Fruit fly (Drosophila melanogaster) whole organism: ENCODE results near the gene Met75Cb.

ENCODE experiments used
- CG8478 ChIP-seq: fragments of >200 bp; optimal IDR thresholded peaks from 2 replicates; lab custom pipeline; 2018; ENCODE audit warnings: inconsistent platforms
- Dll ChIP-seq: fragments of >200 bp; optimal IDR thresholded peaks from 2 replicates; lab custom pipeline; 2017
- EcR ChIP-seq, 2 experiments: fragments of >200 bp; optimal IDR thresholded peaks; 2 replicates each; lab custom pipeline; 2017; ENCODE audit warnings: missing biosample characterization in 2 of 2, missing genetic modification characterization in 2 of 2, missing genetic modification reagents in 2 of 2
- pan ChIP-seq: fragments of >200 bp; optimal IDR thresholded peaks from 2 replicates; lab custom pipeline; 2017
- psq ChIP-seq: fragments of >200 bp; optimal IDR thresholded peaks from 2 replicates; lab custom pipeline; 2017
- usp ChIP-seq: fragments of >200 bp; optimal IDR thresholded peaks from 2 replicates; lab custom pipeline; 2017; ENCODE audit warnings: missing biosample characterization, missing genetic modification characterization, mixed read lengths

DNA sequence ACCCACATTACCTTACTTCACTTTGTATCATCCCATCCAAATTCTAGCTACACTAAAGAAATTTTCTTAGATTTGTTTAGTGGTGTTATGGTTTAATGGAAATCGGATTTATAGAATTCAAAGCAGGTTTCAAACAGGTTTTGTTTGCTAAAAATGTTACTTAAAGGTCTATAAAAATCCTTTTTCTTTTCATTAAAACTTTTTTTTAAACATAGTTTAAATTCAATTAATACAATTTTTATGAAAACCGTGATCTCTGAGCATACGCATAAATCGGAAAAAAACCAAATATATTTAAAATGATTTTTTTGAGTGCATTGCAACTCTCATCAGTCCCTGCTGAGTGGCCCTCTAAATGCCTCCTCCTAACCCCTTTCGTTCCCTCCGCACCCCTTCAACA is 44.1 kb downstream of the Met75Cb start:
- TF ChIP-seq EcR (GFP tag; optimal IDR thresholded peaks at IDR 0.05; lab: Kevin White, UChicago) (no peak), pan (no peak), psq (lab: Kevin White, UChicago) (no peak), CG8478 (lab: Kevin White, UChicago) (no peak), usp (no peak), Dll (no peak)
